Fruit fly (Drosophila melanogaster): Measurements from ENCODE around the gene CG5445.

dm6 chrX:17334101-17334500 is 51.8 kb downstream of the CG5445 start:
- TF ChIP-seq Mio (GFP tag; optimal IDR thresholded peaks at IDR 0.05) (no peak), dl (GFP tag; optimal IDR thresholded peaks at IDR 0.05; ENCODE audit: insufficient read depth in 1 of 2, partially characterized antibody in 2 of 2) (no peak), Sp1 (GFP tag; optimal IDR thresholded peaks at IDR 0.05) (no peak), fru (GFP tag; optimal IDR thresholded peaks at IDR 0.05) (no peak), Dfd (GFP tag; optimal IDR thresholded peaks at IDR 0.05) (no peak), GATAd (GFP tag; optimal IDR thresholded peaks at IDR 0.05) (no peak), Abd-B (GFP tag; optimal IDR thresholded peaks at IDR 0.05) (no peak), h (GFP tag; optimal IDR thresholded peaks at IDR 0.05) (no peak), CrebA (GFP tag; optimal IDR thresholded peaks at IDR 0.05; ENCODE audit: borderline replicate concordance) (no peak), Vsx2 (GFP tag; optimal IDR thresholded peaks at IDR 0.05; ENCODE audit: partially characterized antibody) (no peak), CG32264 (GFP tag; optimal IDR thresholded peaks at IDR 0.05) (no peak), psq (GFP tag; optimal IDR thresholded peaks at IDR 0.05) (no peak), Hnf4 (GFP tag; optimal IDR thresholded peaks at IDR 0.05) (no peak), Dif (GFP tag; optimal IDR thresholded peaks at IDR 0.05; ENCODE audit: partially characterized antibody) (no peak)
